Worm (Caenorhabditis elegans): ENCODE measurements around the gene ceh-30.

- no peak for TF ChIP-seq ztf-11 (tag; optimal IDR thresholded peaks at IDR 0.05)
- no peak for TF ChIP-seq nhr-76 (tag; optimal IDR thresholded peaks at IDR 0.05)
- TF ChIP-seq pag-3 (tag; optimal IDR thresholded peaks at IDR 0.05; ENCODE audit: borderline replicate concordance, insufficient read depth) = no peak
- no peak for TF ChIP-seq lin-15B (tag; optimal IDR thresholded peaks at IDR 0.05)
- no peak for TF ChIP-seq unc-98 (GFP tag; IDR thresholded peaks at IDR 0.05)
Observed at ce11 chrX:3114306-3115133, 51.1 kb downstream of the ceh-30 start, which contains the start of gene gpd-2.
